Worm (Caenorhabditis elegans) whole organism, early embryonic: Measurements from ENCODE around the gene pak-2.

ENCODE experiments used
- B0310.2 ChIP-seq: sonication (generic microtip); optimal IDR thresholded peaks from 2 replicates; lab custom pipeline; 2016; ENCODE audit warnings: mild to moderate bottlenecking, missing genetic modification characterization, missing compliant biosample characterization
- F13C5.2 ChIP-seq: sonication (generic microtip); optimal IDR thresholded peaks from 2 replicates; lab custom pipeline; 2017; ENCODE audit warnings: mild to moderate bottlenecking, missing genetic modification characterization, inconsistent platforms, missing compliant biosample characterization
- aly-1 ChIP-seq: sonication (generic microtip); optimal IDR thresholded peaks from 2 replicates; lab custom pipeline; 2016; ENCODE audit warnings: missing genetic modification characterization, missing compliant biosample characterization
- ama-1 ChIP-seq: fragments of 150-350 bp; optimal IDR thresholded peaks from 2 replicates; lab custom pipeline; 2014
- ceh-13 ChIP-seq: fragments of 200-800 bp; sonication (Bioruptor generic); optimal IDR thresholded peaks from 2 replicates; lab custom pipeline; 2018; ENCODE audit warnings: mild to moderate bottlenecking, missing genetic modification characterization, missing compliant biosample characterization
- ceh-36 ChIP-seq: sonication (generic microtip); optimal IDR thresholded peaks from 2 replicates; lab custom pipeline; 2016; ENCODE audit warnings: missing genetic modification characterization, inconsistent platforms, missing compliant biosample characterization
- ets-7 ChIP-seq: sonication (generic microtip); optimal IDR thresholded peaks from 2 replicates; lab custom pipeline; 2016; ENCODE audit warnings: missing genotype, missing genetic modification characterization, missing compliant biosample characterization
- flt-1 ChIP-seq: fragments of 200-800 bp; sonication (Bioruptor generic); IDR thresholded peaks from 2 replicates; pipeline ENCODE4 v1.3.6; 2022; ENCODE audit warnings: missing genetic modification characterization, missing compliant biosample characterization
- hmbx-1 ChIP-seq: sonication (generic microtip); optimal IDR thresholded peaks from 2 replicates; lab custom pipeline; 2016; ENCODE audit warnings: mild to moderate bottlenecking, missing genetic modification characterization, missing compliant biosample characterization
- hmg-4 ChIP-seq: fragments of 200-800 bp; sonication (Bioruptor generic); optimal IDR thresholded peaks from 2 replicates; lab custom pipeline; 2018; ENCODE audit warnings: mild to moderate bottlenecking, missing genetic modification characterization, missing compliant biosample characterization
- hnd-1 ChIP-seq: sonication (generic microtip); optimal IDR thresholded peaks from 2 replicates; lab custom pipeline; 2016; ENCODE audit warnings: missing genetic modification characterization, missing compliant biosample characterization
- pes-1 ChIP-seq: fragments of 200-800 bp; sonication (Bioruptor generic); IDR thresholded peaks from 2 replicates; pipeline ENCODE4 v1.3.6; 2022; ENCODE audit warnings: missing genetic modification reagents, missing genetic modification characterization, missing compliant biosample characterization
- scrt-1 ChIP-seq: fragments of 200-800 bp; sonication (Bioruptor generic); IDR thresholded peaks from 2 replicates; pipeline ENCODE4 v1.3.6; 2022; ENCODE audit warnings: missing genetic modification characterization, missing compliant biosample characterization
- sea-1 ChIP-seq: fragments of 200-800 bp; sonication (Bioruptor generic); conservative IDR thresholded peaks from 2 replicates; pipeline ENCODE4 v1.3.6; 2022; ENCODE audit warnings: missing genetic modification characterization, missing compliant biosample characterization
- tbx-11 ChIP-seq: fragments of 200-800 bp; sonication (Bioruptor generic); IDR thresholded peaks from 2 replicates; pipeline ENCODE4 v1.3.6; 2022; ENCODE audit warnings: missing genetic modification characterization, missing compliant biosample characterization
- tbx-37 ChIP-seq: fragments of 200-800 bp; sonication (Bioruptor generic); conservative IDR thresholded peaks from 2 replicates; pipeline ENCODE4 v1.3.6; 2022; ENCODE audit warnings: missing genetic modification reagents, missing genetic modification characterization, missing compliant biosample characterization
- tra-4 ChIP-seq: sonication (generic microtip); optimal IDR thresholded peaks from 2 replicates; lab custom pipeline; 2017; ENCODE audit warnings: missing genetic modification characterization, missing compliant biosample characterization

The pak-2 gene

DNA sequence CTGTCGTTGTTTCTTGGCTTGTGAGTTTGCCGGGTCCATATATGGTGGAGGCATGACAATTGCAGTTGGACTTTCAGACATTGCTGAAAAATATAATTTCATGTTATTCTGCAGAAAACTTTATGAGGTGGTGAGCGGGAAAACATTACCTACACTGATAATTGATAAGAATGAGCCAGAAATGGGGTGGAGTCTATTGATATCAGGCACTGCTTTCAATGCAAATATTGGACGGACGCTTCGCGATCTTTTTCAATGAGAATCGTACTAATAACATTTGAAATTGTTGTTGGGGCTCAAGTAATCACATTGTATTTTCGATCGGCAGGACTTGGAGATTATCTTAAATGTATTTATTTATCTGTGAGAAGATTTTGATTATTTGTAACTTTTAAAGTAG lies 20.0 kb upstream of the pak-2 start, which contains the start of gene T04C12.1:
T04C12.1 (minus strand) TSS at position 90 of the 400 bp plus-strand sequence.
- TF ChIP-seq F13C5.2 (tag; lab: Kevin White, UChicago) (no peak), ceh-13 (GFP tag; lab: Kevin White, UChicago) (no peak), flt-1 (GFP tag; lab: Robert Waterston, UW) (no peak), hmbx-1 (tag; lab: Kevin White, UChicago) (no peak), hnd-1 (tag; lab: Kevin White, UChicago) (no peak), aly-1 (tag; lab: Kevin White, UChicago) (no peak), pes-1 (GFP tag; lab: Robert Waterston, UW) (no peak), scrt-1 (no peak), ama-1 (lab: Kevin White, UChicago) (no peak), B0310.2 (tag; lab: Kevin White, UChicago) (no peak), ets-7 (tag; lab: Kevin White, UChicago) (no peak), sea-1 (no peak)

ce11 chrV:11057043-11057442 lies 17.8 kb upstream of the pak-2 start, which contains the start of gene srh-75:
Gene srh-75, minus strand, starts transcription at chrV:11057143.
- TF ChIP-seq hmbx-1 (tag; lab: Kevin White, UChicago) (no peak), tbx-11 (GFP tag; lab: Robert Waterston, UW) (no peak), ets-7 (tag; lab: Kevin White, UChicago) (no peak), scrt-1 (no peak), ceh-13 (GFP tag; lab: Kevin White, UChicago) (no peak), B0310.2 (tag; lab: Kevin White, UChicago) (no peak), tbx-37 (GFP tag; lab: Robert Waterston, UW) (no peak), F13C5.2 (tag; lab: Kevin White, UChicago) (no peak), sea-1 (no peak)

- TF ChIP-seq B0310.2 (tag; lab: Kevin White, UChicago) (no peak), ceh-36 (tag; lab: Kevin White, UChicago) (no peak), F13C5.2 (tag; lab: Kevin White, UChicago) (no peak), sea-1 (no peak), scrt-1 (no peak), ets-7 (tag; lab: Kevin White, UChicago) (no peak), hnd-1 (tag; lab: Kevin White, UChicago) (no peak), aly-1 (tag; lab: Kevin White, UChicago) (no peak), ama-1 (lab: Kevin White, UChicago) (no peak), tbx-11 (GFP tag; lab: Robert Waterston, UW) (no peak), pes-1 (GFP tag; lab: Robert Waterston, UW) (no peak), tbx-37 (GFP tag; lab: Robert Waterston, UW) (no peak), flt-1 (GFP tag; lab: Robert Waterston, UW) (no peak), hmbx-1 (tag; lab: Kevin White, UChicago) (no peak), hmg-4 (GFP tag; lab: Kevin White, UChicago) (no peak), tra-4 (tag; lab: Kevin White, UChicago) (no peak), ceh-13 (GFP tag; lab: Kevin White, UChicago) (no peak)
Measured at ce11 chrV:11056484-11056883, 17.3 kb upstream of the pak-2 start.

DNA sequence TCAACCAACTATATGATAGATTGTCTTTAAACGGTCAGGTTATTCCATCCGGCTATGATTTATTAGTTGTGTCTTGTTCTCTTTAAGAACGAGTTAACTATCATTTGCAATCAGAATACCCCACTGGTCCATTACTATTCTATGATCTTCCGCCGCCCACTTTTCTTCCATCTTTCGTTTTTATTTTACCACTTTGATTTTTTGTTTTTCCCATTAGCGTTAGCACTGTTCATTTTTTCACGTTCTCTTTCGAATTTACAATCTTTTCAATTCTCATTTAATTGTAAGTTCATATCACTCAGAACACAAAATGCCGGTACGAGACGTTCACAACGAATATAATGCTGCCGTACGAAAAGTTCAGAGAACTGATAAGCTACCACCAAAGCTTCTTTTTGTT lies 14.6 kb upstream of the pak-2 start, which contains the start of gene T04C12.7:
T04C12.7 (plus strand) TSS at position 301 of the 400 bp plus-strand sequence.
- TF ChIP-seq ama-1 (lab: Kevin White, UChicago) (no peak), hnd-1 (tag; lab: Kevin White, UChicago) (no peak), hmbx-1 (tag; lab: Kevin White, UChicago) (no peak), tbx-37 (GFP tag; lab: Robert Waterston, UW) (no peak), pes-1 (GFP tag; lab: Robert Waterston, UW) (no peak), tra-4 (tag; lab: Kevin White, UChicago) (no peak), flt-1 (GFP tag; lab: Robert Waterston, UW) (no peak), aly-1 (tag; lab: Kevin White, UChicago) (no peak), tbx-11 (GFP tag; lab: Robert Waterston, UW) (no peak), F13C5.2 (tag; lab: Kevin White, UChicago) (no peak), scrt-1 (no peak), ceh-36 (tag; lab: Kevin White, UChicago) (no peak), sea-1 (no peak), ets-7 (tag; lab: Kevin White, UChicago) (no peak), B0310.2 (tag; lab: Kevin White, UChicago) (no peak), ceh-13 (GFP tag; lab: Kevin White, UChicago) (no peak)

DNA sequence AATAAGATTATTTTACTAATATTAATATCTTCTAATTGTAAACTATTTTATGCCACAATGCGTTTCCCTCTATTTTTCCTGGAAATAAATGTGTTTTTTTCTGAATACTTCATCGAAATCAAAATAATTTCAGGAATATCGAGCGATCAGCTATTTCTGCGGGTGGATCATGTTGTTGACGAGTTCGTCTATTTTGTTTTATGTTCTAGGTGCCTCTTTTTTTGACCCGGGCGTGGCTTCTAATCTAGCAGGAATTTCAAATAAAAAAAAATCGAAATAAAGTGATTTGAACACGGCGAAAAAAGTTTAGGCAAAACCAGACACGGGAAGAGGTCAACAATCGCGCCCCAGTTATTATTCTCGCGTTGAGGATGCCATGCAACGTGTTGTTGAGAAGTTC lies 12.7 kb upstream of the pak-2 start, which contains the start of gene T04C12.33:
T04C12.33 (plus strand) TSS at position 301 of the 400 bp plus-strand sequence.
- no peak for TF ChIP-seq tbx-37 (GFP tag; lab: Robert Waterston, UW)
- TF ChIP-seq tbx-11 (GFP tag; lab: Robert Waterston, UW), result no peak
- TF ChIP-seq hnd-1 (tag; lab: Kevin White, UChicago), result no peak
- no peak for TF ChIP-seq ets-7 (tag; lab: Kevin White, UChicago)
- TF ChIP-seq hmbx-1 (tag; lab: Kevin White, UChicago), result no peak
- TF ChIP-seq B0310.2 (tag; lab: Kevin White, UChicago), result no peak
- no peak for TF ChIP-seq scrt-1
- TF ChIP-seq aly-1 (tag; lab: Kevin White, UChicago), result no peak
- no peak for TF ChIP-seq ceh-36 (tag; lab: Kevin White, UChicago)

ce11 chrV:11048678-11049077 lies 9.4 kb upstream of the pak-2 start, which contains the start of gene srh-74:
Gene srh-74, minus strand, starts transcription at chrV:11048778.
- no peak for TF ChIP-seq F13C5.2 (tag; lab: Kevin White, UChicago)
- TF ChIP-seq hmg-4 (GFP tag; lab: Kevin White, UChicago), result no peak
- no peak for TF ChIP-seq sea-1
- no peak for TF ChIP-seq aly-1 (tag; lab: Kevin White, UChicago)
- no peak for TF ChIP-seq B0310.2 (tag; lab: Kevin White, UChicago)
- no peak for TF ChIP-seq ceh-13 (GFP tag; lab: Kevin White, UChicago)
- no peak for TF ChIP-seq flt-1 (GFP tag; lab: Robert Waterston, UW)
- TF ChIP-seq scrt-1, result no peak
- no peak for TF ChIP-seq hnd-1 (tag; lab: Kevin White, UChicago)
- TF ChIP-seq hmbx-1 (tag; lab: Kevin White, UChicago), result no peak
- no peak for TF ChIP-seq tbx-37 (GFP tag; lab: Robert Waterston, UW)
- no peak for TF ChIP-seq ets-7 (tag; lab: Kevin White, UChicago)
- TF ChIP-seq ceh-36 (tag; lab: Kevin White, UChicago), result no peak
